Fruit fly (Drosophila melanogaster): ENCODE results near the gene PGRP-LB.

The PGRP-LB gene

DNA sequence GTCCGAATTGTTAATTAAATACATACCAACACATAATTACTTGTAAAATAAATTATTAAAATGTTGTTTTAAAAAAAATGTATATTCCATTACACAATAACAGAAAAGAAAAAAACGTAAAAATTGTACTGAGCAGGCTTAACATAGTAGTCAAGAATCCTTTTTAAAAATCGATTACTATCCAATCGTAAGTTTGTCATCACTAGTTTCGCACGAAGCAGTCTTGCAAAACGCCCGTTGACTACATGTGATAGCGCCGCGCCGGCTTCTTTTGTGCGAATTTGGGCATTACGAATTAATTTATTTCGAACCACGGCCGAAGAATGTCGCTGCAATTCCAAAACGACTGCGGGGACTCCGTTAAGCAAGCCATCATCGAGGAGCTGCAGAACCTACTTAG is 48.0 kb downstream of the PGRP-LB start, which contains the start of gene Ipo9:
TSS of gene Ipo9 (plus strand) at position 152 of the 400 bp plus-strand sequence.
- TF ChIP-seq pan (optimal IDR thresholded peaks at IDR 0.05) (no peak), CG8478 (optimal IDR thresholded peaks at IDR 0.05) (no peak), usp (GFP tag; optimal IDR thresholded peaks at IDR 0.05) (no peak), psq (optimal IDR thresholded peaks at IDR 0.05) (no peak), Dll (optimal IDR thresholded peaks at IDR 0.05) (no peak), EcR (GFP tag; optimal IDR thresholded peaks at IDR 0.05) (no peak)

- no peak for TF ChIP-seq Dll (optimal IDR thresholded peaks at IDR 0.05)
- no peak for TF ChIP-seq CG8478 (optimal IDR thresholded peaks at IDR 0.05)
- no peak for TF ChIP-seq pan (optimal IDR thresholded peaks at IDR 0.05)
- no peak for TF ChIP-seq EcR (GFP tag; optimal IDR thresholded peaks at IDR 0.05)
- no peak for TF ChIP-seq psq (optimal IDR thresholded peaks at IDR 0.05)
- no peak for TF ChIP-seq usp (GFP tag; optimal IDR thresholded peaks at IDR 0.05)
These were observed 50.6 kb downstream of the PGRP-LB start, which contains the start of the genes mgr and Irbp for dm6 chr3R:11409667-11410137. Gene mgr, minus strand, starts transcription at chr3R:11409875. Gene Irbp, plus strand, starts transcription at chr3R:11410047.

DNA sequence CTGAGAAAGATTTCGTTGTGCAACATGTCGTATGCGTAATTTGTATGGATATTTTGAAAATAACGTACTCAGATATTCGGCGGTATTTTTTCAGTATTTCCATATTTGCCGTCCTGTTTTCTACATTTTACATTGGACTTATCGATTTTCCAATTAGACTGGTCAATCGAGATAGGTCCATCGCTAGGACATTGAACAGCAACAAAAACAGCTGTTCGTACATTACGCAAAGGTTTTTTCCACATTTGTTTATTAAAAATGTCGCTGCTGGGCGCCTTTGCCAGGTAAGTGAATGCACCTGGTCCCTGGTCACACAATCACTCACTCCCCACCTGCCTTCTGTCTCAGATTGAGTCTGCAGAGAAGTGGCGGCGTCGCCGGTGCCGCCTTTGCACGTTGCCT is 52.6 kb downstream of the PGRP-LB start, which contains the start of gene mRpL40:
TSS of gene mRpL40 (plus strand) at position 186 of the 402 bp plus-strand sequence.
- TF ChIP-seq psq (optimal IDR thresholded peaks at IDR 0.05) (no peak), CG8478 (optimal IDR thresholded peaks at IDR 0.05) (no peak), usp (GFP tag; optimal IDR thresholded peaks at IDR 0.05) (no peak), Dll (optimal IDR thresholded peaks at IDR 0.05) (no peak), pan (optimal IDR thresholded peaks at IDR 0.05) (no peak), EcR (GFP tag; optimal IDR thresholded peaks at IDR 0.05) (no peak)

DNA sequence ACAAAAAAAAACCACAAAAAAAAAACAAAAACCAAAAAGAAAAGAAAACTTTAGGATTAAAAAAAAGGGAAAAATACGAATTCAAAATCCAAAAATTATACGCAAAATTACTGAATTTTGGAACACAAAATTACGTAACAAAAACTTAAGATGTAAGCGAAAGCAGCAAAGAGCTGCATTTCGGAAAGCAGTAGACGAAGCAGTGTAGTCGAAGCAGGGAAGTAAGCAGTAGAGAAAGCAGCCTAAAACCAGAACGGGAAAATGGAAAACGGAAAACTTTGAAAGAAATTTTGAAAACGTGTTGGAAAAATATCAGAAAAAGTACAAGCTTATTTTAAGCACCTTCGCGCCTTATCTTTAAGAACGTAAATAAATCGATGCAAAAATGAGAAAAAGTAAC is 57.5 kb downstream of the PGRP-LB start:
- no peak for TF ChIP-seq psq (optimal IDR thresholded peaks at IDR 0.05)
- TF ChIP-seq EcR (GFP tag; optimal IDR thresholded peaks at IDR 0.05): no peak
- no peak for TF ChIP-seq CG8478 (optimal IDR thresholded peaks at IDR 0.05)
- no peak for TF ChIP-seq Dll (optimal IDR thresholded peaks at IDR 0.05)

Measured in whole organism.